Fruit fly (Drosophila melanogaster): ENCODE data around the gene grp.

Gene grp

dm6 chr2L:16684908-16685611 is 5.2 kb downstream of the grp start (continued):
- TF ChIP-seq chif (GFP tag; optimal IDR thresholded peaks at IDR 0.05): no peak
- TF ChIP-seq vnd (GFP tag; IDR thresholded peaks at IDR 0.05; ENCODE audit: partially characterized antibody): no peak
- no peak for TF ChIP-seq Chrac-16 (GFP tag; optimal IDR thresholded peaks at IDR 0.05)
- TF ChIP-seq TFAM (GFP tag; optimal IDR thresholded peaks at IDR 0.05): no peak
- no peak for TF ChIP-seq dan (GFP tag; IDR thresholded peaks at IDR 0.05)
- peak; percentile 17 for TF ChIP-seq sens (GFP tag)
- TF ChIP-seq CG17568 (GFP tag; optimal IDR thresholded peaks at IDR 0.05): no peak
- TF ChIP-seq CG10147 (GFP tag; optimal IDR thresholded peaks at IDR 0.05): peak; percentile 70
- TF ChIP-seq CG8944 (GFP tag; optimal IDR thresholded peaks at IDR 0.05): no peak
- TF ChIP-seq ato (GFP tag; IDR thresholded peaks at IDR 0.05; ENCODE audit: partially characterized antibody): no peak
- no peak for TF ChIP-seq fd64A (GFP tag; optimal IDR thresholded peaks at IDR 0.05)
- TF ChIP-seq NC2β (GFP tag; optimal IDR thresholded peaks at IDR 0.05): no peak
- no peak for TF ChIP-seq tap (tag; optimal IDR thresholded peaks at IDR 0.05)
- TF ChIP-seq caup (GFP tag; optimal IDR thresholded peaks at IDR 0.05; ENCODE audit: severe bottlenecking): peak; percentile 44
- peak; percentile 59 for TF ChIP-seq HHEX (GFP tag; optimal IDR thresholded peaks at IDR 0.05)
- TF ChIP-seq fd96Cb (tag; optimal IDR thresholded peaks at IDR 0.05): peak; percentile 65
- TF ChIP-seq cato (GFP tag; optimal IDR thresholded peaks at IDR 0.05; ENCODE audit: borderline replicate concordance): no peak
- TF ChIP-seq CG3281 (GFP tag; optimal IDR thresholded peaks at IDR 0.05): peak; percentile 65
- no peak for TF ChIP-seq CG16815 (GFP tag; optimal IDR thresholded peaks at IDR 0.05)
- TF ChIP-seq Elba2 (GFP tag; optimal IDR thresholded peaks at IDR 0.05): no peak
- TF ChIP-seq gem (tag; optimal IDR thresholded peaks at IDR 0.05): peak; percentile 87
- TF ChIP-seq Myb (GFP tag; optimal IDR thresholded peaks at IDR 0.05): no peak
- TF ChIP-seq eve (GFP tag; optimal IDR thresholded peaks at IDR 0.05): peak in 1 of 2 experiments; percentile 71
- TF ChIP-seq CHES-1-like (GFP tag; optimal IDR thresholded peaks at IDR 0.05): no peak
- TF ChIP-seq CG8765 (GFP tag; IDR thresholded peaks at IDR 0.05): no peak
- no peak for TF ChIP-seq Xrp1 (GFP tag; IDR thresholded peaks at IDR 0.05)
- peak; percentile 66; the same call in 2 of the 3 replicates for TF ChIP-seq CG2199 (GFP tag; IDR thresholded peaks at IDR 0.05)
- no peak for TF ChIP-seq pfk (GFP tag; optimal IDR thresholded peaks at IDR 0.05)
- TF ChIP-seq CG32767 (GFP tag; IDR thresholded peaks at IDR 0.05): peak; percentile 12; the same call in 1 of the 2 replicates
- no peak for TF ChIP-seq Optix (GFP tag; IDR thresholded peaks at IDR 0.05)
- TF ChIP-seq CG6689 (GFP tag; IDR thresholded peaks at IDR 0.05): peak; percentile 30; the same call in 1 of the 2 replicates
- TF ChIP-seq pb (GFP tag; optimal IDR thresholded peaks at IDR 0.05): no peak
- TF ChIP-seq Dfd (GFP tag; optimal IDR thresholded peaks at IDR 0.05): no peak
- TF ChIP-seq CG8359 (GFP tag; optimal IDR thresholded peaks at IDR 0.05; ENCODE audit: borderline replicate concordance): no peak
- peak; percentile 47 for TF ChIP-seq tio (GFP tag; optimal IDR thresholded peaks at IDR 0.05)
- no peak for TF ChIP-seq sd (tag; optimal IDR thresholded peaks at IDR 0.05)
- no peak for TF ChIP-seq CG11560 (tag; IDR thresholded peaks at IDR 0.05)
- TF ChIP-seq ATbp (GFP tag; optimal IDR thresholded peaks at IDR 0.05): peak; percentile 41
- peak; percentile 49; the same call in 1 of the 3 replicates for TF ChIP-seq CG11695 (GFP tag; IDR thresholded peaks at IDR 0.05)
- no peak for TF ChIP-seq mld (GFP tag; IDR thresholded peaks at IDR 0.05; ENCODE audit: partially characterized antibody)
- peak; percentile 47 for TF ChIP-seq kah (GFP tag; optimal IDR thresholded peaks at IDR 0.05)
- TF ChIP-seq Hmr (GFP tag; optimal IDR thresholded peaks at IDR 0.05): peak; percentile 78
- no peak for TF ChIP-seq CG17802 (tag; optimal IDR thresholded peaks at IDR 0.05)
- TF ChIP-seq zfh2 (GFP tag; optimal IDR thresholded peaks at IDR 0.05): no peak
- TF ChIP-seq al (GFP tag; IDR thresholded peaks at IDR 0.05): no peak
- TF ChIP-seq grn (GFP tag; optimal IDR thresholded peaks at IDR 0.05): no peak
- no peak for TF ChIP-seq hth (optimal IDR thresholded peaks at IDR 0.05)
- TF ChIP-seq slp2 (GFP tag; optimal IDR thresholded peaks at IDR 0.05): no peak
- no peak for TF ChIP-seq D19B (GFP tag; optimal IDR thresholded peaks at IDR 0.05)
- TF ChIP-seq CG33213 (GFP tag; optimal IDR thresholded peaks at IDR 0.05): no peak
